Fruit fly (Drosophila melanogaster) whole organism, embryonic: ENCODE results near the gene CG9522.

Experiments used
- Ada2b ChIP-seq: fragments of 200-800 bp; sonication (Bioruptor generic); IDR thresholded peaks from 2 replicates; pipeline ENCODE4 v1.3.6; 2022; ENCODE audit warnings: missing biosample characterization, missing genetic modification characterization
- BEAF-32 ChIP-seq: fragments of 200-800 bp; sonication (Bioruptor generic); optimal IDR thresholded peaks from 3 replicates; lab custom pipeline; 2017; ENCODE audit warnings: missing biosample characterization, missing genetic modification characterization, mild to moderate bottlenecking, moderate library complexity, missing genetic modification reagents
- Bgb ChIP-seq: fragments of 200-800 bp; sonication (Bioruptor generic); IDR thresholded peaks from 2 replicates; pipeline ENCODE4 v1.3.6; 2022; ENCODE audit warnings: missing biosample characterization, missing genetic modification characterization; ENCODE audit not compliant: partially characterized antibody
- Blimp-1 ChIP-seq: fragments of 200-800 bp; sonication (Bioruptor generic); optimal IDR thresholded peaks from 3 replicates; lab custom pipeline; 2018; ENCODE audit warnings: missing biosample characterization, missing genetic modification characterization, mild to moderate bottlenecking, moderate library complexity, missing genetic modification reagents
- Bteb2 ChIP-seq: fragments of 200-800 bp; sonication (Bioruptor generic); optimal IDR thresholded peaks from 2 replicates; lab custom pipeline; 2016; ENCODE audit warnings: missing biosample characterization, missing genetic modification characterization
- CG11247 ChIP-seq: fragments of 200-800 bp; sonication (Bioruptor generic); IDR thresholded peaks from 2 replicates; pipeline ENCODE4 v1.3.6; 2022; ENCODE audit warnings: missing biosample characterization, missing genetic modification characterization
- CG11504 ChIP-seq: fragments of 200-800 bp; sonication (Bioruptor generic); optimal IDR thresholded peaks from 3 replicates; lab custom pipeline; 2019; ENCODE audit warnings: missing biosample characterization, mild to moderate bottlenecking, missing genetic modification characterization, moderate library complexity
- CG11560 ChIP-seq: fragments of 200-800 bp; sonication (Bioruptor generic); IDR thresholded peaks from 3 replicates; pipeline ENCODE4 v1.3.6; 2022; ENCODE audit warnings: missing biosample characterization, missing genetic modification characterization
- CG12299 ChIP-seq: fragments of 200-800 bp; sonication (Bioruptor generic); optimal IDR thresholded peaks from 2 replicates; lab custom pipeline; 2018; ENCODE audit warnings: missing biosample characterization, mild to moderate bottlenecking, missing genetic modification characterization
- CG13624 ChIP-seq: fragments of 200-800 bp; sonication (Bioruptor generic); optimal IDR thresholded peaks from 2 replicates; lab custom pipeline; 2016; ENCODE audit warnings: missing biosample characterization, missing genetic modification characterization
- CG15514 ChIP-seq: fragments of 200-800 bp; sonication (Bioruptor generic); optimal IDR thresholded peaks from 3 replicates; lab custom pipeline; 2017; ENCODE audit warnings: missing biosample characterization, missing genetic modification characterization, mild to moderate bottlenecking, moderate library complexity, missing genetic modification reagents
- CG1603 ChIP-seq: fragments of 200-800 bp; sonication (Bioruptor generic); optimal IDR thresholded peaks from 2 replicates; lab custom pipeline; 2019; ENCODE audit warnings: missing biosample characterization, mild to moderate bottlenecking, missing genetic modification characterization, moderate library complexity
- CG16779 ChIP-seq: fragments of 200-800 bp; sonication (Bioruptor generic); IDR thresholded peaks from 2 replicates; pipeline ENCODE4 v1.3.6; 2022; ENCODE audit warnings: missing biosample characterization, missing genetic modification characterization
- CG17361 ChIP-seq: fragments of 200-800 bp; sonication (Bioruptor generic); IDR thresholded peaks from 3 replicates; pipeline ENCODE4 v1.3.6; 2022; ENCODE audit warnings: missing biosample characterization, missing genetic modification characterization
- CG18262 ChIP-seq: fragments of 200-800 bp; optimal IDR thresholded peaks from 3 replicates; lab custom pipeline; 2019; ENCODE audit warnings: missing biosample characterization, mild to moderate bottlenecking, missing genetic modification characterization, moderate library complexity
- CG18764 ChIP-seq: fragments of 200-800 bp; sonication (Bioruptor generic); optimal IDR thresholded peaks from 3 replicates; lab custom pipeline; 2016; ENCODE audit warnings: missing biosample characterization, missing genetic modification characterization
- CG2875 ChIP-seq: fragments of 200-800 bp; sonication (Bioruptor generic); optimal IDR thresholded peaks from 2 replicates; lab custom pipeline; 2017; ENCODE audit warnings: missing biosample characterization, mild to moderate bottlenecking, missing genetic modification characterization, missing genetic modification reagents
- CG30020 ChIP-seq: fragments of 200-800 bp; optimal IDR thresholded peaks from 2 replicates; lab custom pipeline; 2019; ENCODE audit warnings: missing biosample characterization, mild to moderate bottlenecking, missing genetic modification characterization, moderate library complexity
- CG3163 ChIP-seq: fragments of 200-800 bp; sonication (Bioruptor generic); optimal IDR thresholded peaks from 3 replicates; lab custom pipeline; 2016; ENCODE audit warnings: missing biosample characterization, missing genetic modification characterization
- CG6254 ChIP-seq: fragments of 200-800 bp; sonication (Bioruptor generic); optimal IDR thresholded peaks from 3 replicates; lab custom pipeline; 2017; ENCODE audit warnings: mild to moderate bottlenecking, missing biosample characterization, missing genetic modification reagents, missing genetic modification characterization
- CG7963 ChIP-seq: fragments of 200-800 bp; sonication (Bioruptor generic); IDR thresholded peaks from 3 replicates; pipeline ENCODE4 v1.3.6; 2022; ENCODE audit warnings: missing biosample characterization, missing genetic modification characterization; ENCODE audit not compliant: partially characterized antibody
- CG8290 ChIP-seq, 3 experiments: fragments of 200-800 bp; sonication (Bioruptor generic); optimal IDR thresholded peaks; 2 replicates each; lab custom pipeline; 2016 to 2019; ENCODE audit warnings: missing biosample characterization in 3 of 3, missing genetic modification characterization in 3 of 3, mild to moderate bottlenecking in 2 of 3, moderate library complexity in 1 of 3
- CG9609 ChIP-seq: fragments of 200-800 bp; sonication (Bioruptor generic); optimal IDR thresholded peaks from 3 replicates; lab custom pipeline; 2016; ENCODE audit warnings: missing biosample characterization, missing genetic modification characterization
- Ets97D ChIP-seq: fragments of 200-800 bp; sonication (Bioruptor generic); optimal IDR thresholded peaks from 3 replicates; lab custom pipeline; 2016; ENCODE audit warnings: missing biosample characterization, missing genetic modification characterization
- Hmr ChIP-seq: fragments of 200-800 bp; sonication (Bioruptor generic); optimal IDR thresholded peaks from 3 replicates; lab custom pipeline; 2017; ENCODE audit warnings: mild to moderate bottlenecking, missing biosample characterization, missing genetic modification reagents, missing genetic modification characterization
- Nf-YC ChIP-seq: fragments of 200-800 bp; optimal IDR thresholded peaks from 3 replicates; lab custom pipeline; 2019; ENCODE audit warnings: missing biosample characterization, mild to moderate bottlenecking, missing genetic modification characterization, moderate library complexity
- Oaz ChIP-seq: fragments of 200-800 bp; sonication (Bioruptor generic); IDR thresholded peaks from 2 replicates; pipeline ENCODE4 v1.3.6; 2022; ENCODE audit warnings: missing biosample characterization, missing genetic modification characterization
- Sox100B ChIP-seq: fragments of 200-800 bp; sonication (Bioruptor generic); optimal IDR thresholded peaks from 3 replicates; lab custom pipeline; 2018; ENCODE audit warnings: missing biosample characterization, mild to moderate bottlenecking, missing genetic modification characterization
- ash1 ChIP-seq: fragments of 200-800 bp; sonication (Bioruptor generic); optimal IDR thresholded peaks from 2 replicates; lab custom pipeline; 2018; ENCODE audit warnings: missing biosample characterization, mild to moderate bottlenecking, missing genetic modification characterization
- ato ChIP-seq: fragments of 200-800 bp; sonication (Bioruptor generic); IDR thresholded peaks from 2 replicates; pipeline ENCODE4 v1.3.6; 2022; ENCODE audit warnings: missing biosample characterization, missing genetic modification characterization; ENCODE audit not compliant: partially characterized antibody
- cg ChIP-seq: fragments of 200-800 bp; sonication (Bioruptor generic); optimal IDR thresholded peaks from 3 replicates; lab custom pipeline; 2019; ENCODE audit warnings: missing biosample characterization, mild to moderate bottlenecking, missing genetic modification characterization, moderate library complexity
- croc ChIP-seq: fragments of 200-800 bp; sonication (Bioruptor generic); conservative IDR thresholded peaks from 3 replicates; pipeline ENCODE4 v1.3.6; 2022; ENCODE audit warnings: missing biosample characterization, missing genetic modification characterization
- danr ChIP-seq: fragments of 200-800 bp; sonication (Bioruptor generic); IDR thresholded peaks from 2 replicates; pipeline ENCODE4 v1.3.6; 2022; ENCODE audit warnings: missing biosample characterization, missing genetic modification characterization
- disco-r ChIP-seq: fragments of 200-800 bp; sonication (Bioruptor generic); optimal IDR thresholded peaks from 2 replicates; lab custom pipeline; 2016; ENCODE audit warnings: missing biosample characterization, missing genetic modification characterization
- en ChIP-seq: fragments of 200-800 bp; sonication (Bioruptor generic); optimal IDR thresholded peaks from 2 replicates; lab custom pipeline; 2016; ENCODE audit warnings: missing biosample characterization, missing genetic modification characterization
- exex ChIP-seq: fragments of 200-800 bp; sonication (Bioruptor generic); optimal IDR thresholded peaks from 4 replicates; lab custom pipeline; 2018; ENCODE audit warnings: missing biosample characterization, mild to moderate bottlenecking, missing genetic modification characterization, moderate library complexity
- fd3F ChIP-seq: fragments of 200-800 bp; sonication (Bioruptor generic); optimal IDR thresholded peaks from 2 replicates; lab custom pipeline; 2018; ENCODE audit warnings: missing biosample characterization, mild to moderate bottlenecking, missing genetic modification characterization, moderate library complexity
- gsb-n ChIP-seq: fragments of 200-800 bp; sonication (Bioruptor generic); optimal IDR thresholded peaks from 3 replicates; lab custom pipeline; 2018; ENCODE audit warnings: missing biosample characterization, mild to moderate bottlenecking, missing genetic modification characterization
- gt ChIP-seq: fragments of 200-800 bp; sonication (Bioruptor generic); IDR thresholded peaks from 2 replicates; pipeline ENCODE4 v1.3.6; 2022; ENCODE audit warnings: missing biosample characterization, missing genetic modification characterization
- jumu ChIP-seq: fragments of 200-800 bp; sonication (Bioruptor generic); optimal IDR thresholded peaks from 3 replicates; lab custom pipeline; 2016; ENCODE audit warnings: missing biosample characterization, missing genetic modification characterization
- lov ChIP-seq, 2 experiments: fragments of 200-800 bp in 1 of 2; fragments of >200 bp in 1 of 2; sonication (Bioruptor generic) in 1 of 2; IDR thresholded peaks in 1 of 2; optimal IDR thresholded peaks in 1 of 2; 2 replicates in 1 of 2; 3 replicates in 1 of 2; pipeline versions ENCODE4 v1.3.6 to Lab custom; 2017 to 2022; ENCODE audit warnings: missing biosample characterization in 1 of 2, missing genetic modification characterization in 1 of 2
- prd ChIP-seq, 3 experiments: fragments of >200 bp in 2 of 3; fragments of 200-800 bp in 1 of 3; sonication (Bioruptor generic) in 1 of 3; optimal IDR thresholded peaks in 2 of 3; IDR thresholded peaks in 1 of 3; 2 replicates in 2 of 3; 3 replicates in 1 of 3; pipeline versions ENCODE4 v1.3.6 to Lab custom; 2017 to 2022; ENCODE audit warnings: missing biosample characterization in 1 of 3, missing genetic modification characterization in 1 of 3
- scrt ChIP-seq: fragments of 200-800 bp; sonication (Bioruptor generic); optimal IDR thresholded peaks from 2 replicates; lab custom pipeline; 2018; ENCODE audit warnings: missing biosample characterization, mild to moderate bottlenecking, missing genetic modification characterization, moderate library complexity
- sens-2 ChIP-seq: fragments of 200-800 bp; sonication (Bioruptor generic); IDR thresholded peaks from 2 replicates; pipeline ENCODE4 v1.3.6; 2022; ENCODE audit warnings: missing biosample characterization, missing genetic modification characterization
- shn ChIP-seq: fragments of 200-800 bp; sonication (Bioruptor generic); optimal IDR thresholded peaks from 3 replicates; lab custom pipeline; 2016; ENCODE audit warnings: missing biosample characterization, missing genetic modification characterization
- sim ChIP-seq: fragments of 200-800 bp; sonication (Bioruptor generic); IDR thresholded peaks from 2 replicates; pipeline ENCODE4 v1.3.6; 2022; ENCODE audit warnings: missing biosample characterization, missing genetic modification characterization
- tgo ChIP-seq: fragments of 200-800 bp; sonication (Bioruptor generic); IDR thresholded peaks from 3 replicates; pipeline ENCODE4 v1.3.6; 2022; ENCODE audit warnings: missing biosample characterization, missing genetic modification characterization

Gene CG9522

DNA sequence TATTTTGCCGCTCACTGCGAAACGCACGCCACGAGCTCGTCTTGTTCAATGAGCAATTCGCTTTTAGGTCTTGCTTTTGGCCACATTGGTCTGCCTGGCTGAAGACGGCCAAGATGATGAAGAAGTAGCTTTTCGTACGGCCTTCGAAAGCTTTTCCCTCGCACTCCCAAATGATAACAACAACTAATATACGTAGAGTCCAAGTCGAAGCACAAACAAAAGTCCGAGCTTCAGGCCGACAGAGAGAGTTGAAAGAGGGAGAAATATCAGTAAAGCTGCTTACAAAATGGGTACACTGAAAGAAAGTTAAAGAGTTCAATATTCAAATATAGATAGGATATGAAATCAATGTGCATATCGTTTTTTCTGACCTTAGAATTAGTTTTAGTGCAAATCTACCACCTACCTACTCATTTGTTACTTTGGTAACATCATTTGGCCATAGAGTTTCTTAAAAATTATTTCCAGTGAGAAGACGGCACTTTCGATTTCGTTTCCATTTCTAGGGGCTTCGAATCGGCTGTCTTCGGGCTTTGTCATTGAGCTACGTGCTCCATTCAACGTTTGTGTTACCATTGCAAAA, 34.0 kb upstream of the CG9522 start, which contains the start of the genes CG45064 and CG45065 (continued):
- TF ChIP-seq CG6254 (peak; percentile 80), CG8290 (GFP tag; optimal IDR thresholded peaks at IDR 0.05; lab: Kevin White, UChicago) (peak; percentile 29), CG8290 (tag; optimal IDR thresholded peaks at IDR 0.05; lab: Kevin White, UChicago) (peak in 1 of 2 experiments; percentile 88), danr (GFP tag; lab: Robert Waterston, UW) (0 out of 2 replicates have a peak, but pooled peaks have one; percentile 32), Blimp-1 (GFP tag; lab: Kevin White, UChicago) (peak; percentile 100), CG18764 (peak; percentile 56), croc (GFP tag; lab: Robert Waterston, UW) (peak; percentile 74), cg (GFP tag; lab: Kevin White, UChicago) (no peak), prd (optimal IDR thresholded peaks at IDR 0.05; lab: Kevin White, UChicago) (no peak), prd (GFP tag; IDR thresholded peaks at IDR 0.05; lab: Robert Waterston, UW) (peak; percentile 84), Bgb (no peak), shn (GFP tag; lab: Kevin White, UChicago) (peak; percentile 55), Bteb2 (peak; percentile 65), sens-2 (GFP tag; lab: Robert Waterston, UW) (peak; percentile 69), fd3F (GFP tag; lab: Kevin White, UChicago) (peak; percentile 24), gsb-n (tag; lab: Kevin White, UChicago) (peak; percentile 83), CG2875 (peak; percentile 80), disco-r (GFP tag; lab: Kevin White, UChicago) (peak; percentile 60), ash1 (no peak), CG1603 (tag; lab: Kevin White, UChicago) (peak; percentile 94), CG11247 (peak; percentile 56; the same call in 1 of the 2 replicates), exex (tag; lab: Kevin White, UChicago) (peak; percentile 11), Ada2b (GFP tag; lab: Robert Waterston, UW) (peak; percentile 69; the same call in 1 of the 2 replicates), tgo (GFP tag; lab: Robert Waterston, UW) (peak; percentile 66), CG16779 (GFP tag; lab: Robert Waterston, UW) (0 out of 2 replicates have a peak, but pooled peaks have one; percentile 38), CG9609 (GFP tag; lab: Kevin White, UChicago) (peak; percentile 79), en (GFP tag; lab: Kevin White, UChicago) (peak; percentile 56), ato (GFP tag; lab: Robert Waterston, UW) (no peak), Ets97D (GFP tag; lab: Kevin White, UChicago) (peak; percentile 51), CG18262 (tag; lab: Kevin White, UChicago) (peak; percentile 87), CG30020 (tag; lab: Kevin White, UChicago) (peak; percentile 33), Hmr (GFP tag; lab: Kevin White, UChicago) (peak; percentile 65), CG12299 (peak; percentile 22), CG3163 (GFP tag; lab: Kevin White, UChicago) (peak; percentile 66), jumu (GFP tag; lab: Kevin White, UChicago) (peak; percentile 78), CG15514 (GFP tag; lab: Kevin White, UChicago) (peak; percentile 35), gt (0 out of 2 replicates have a peak, but pooled peaks have one; percentile 44), CG11504 (tag; lab: Kevin White, UChicago) (peak; percentile 92), BEAF-32 (GFP tag; lab: Kevin White, UChicago) (no peak), CG11560 (tag; lab: Robert Waterston, UW) (peak; percentile 55; the same call in 2 of the 3 replicates), Nf-YC (peak; percentile 45), CG7963 (GFP tag; lab: Robert Waterston, UW) (no peak), scrt (peak; percentile 69), lov (optimal IDR thresholded peaks at IDR 0.05; lab: Kevin White, UChicago) (no peak), lov (GFP tag; IDR thresholded peaks at IDR 0.05; lab: Robert Waterston, UW) (no peak; the same call in 1 of the 3 replicates), Sox100B (GFP tag; lab: Kevin White, UChicago) (peak; percentile 86), sim (peak; percentile 79), Oaz (GFP tag; lab: Robert Waterston, UW) (no peak; the same call in 1 of the 2 replicates), CG17361 (GFP tag; lab: Robert Waterston, UW) (peak; percentile 88), CG13624 (GFP tag; lab: Kevin White, UChicago) (peak; percentile 68)
